Worm (Caenorhabditis elegans): Measurements from ENCODE around the gene ptr-19.

ptr-19 gene

DNA sequence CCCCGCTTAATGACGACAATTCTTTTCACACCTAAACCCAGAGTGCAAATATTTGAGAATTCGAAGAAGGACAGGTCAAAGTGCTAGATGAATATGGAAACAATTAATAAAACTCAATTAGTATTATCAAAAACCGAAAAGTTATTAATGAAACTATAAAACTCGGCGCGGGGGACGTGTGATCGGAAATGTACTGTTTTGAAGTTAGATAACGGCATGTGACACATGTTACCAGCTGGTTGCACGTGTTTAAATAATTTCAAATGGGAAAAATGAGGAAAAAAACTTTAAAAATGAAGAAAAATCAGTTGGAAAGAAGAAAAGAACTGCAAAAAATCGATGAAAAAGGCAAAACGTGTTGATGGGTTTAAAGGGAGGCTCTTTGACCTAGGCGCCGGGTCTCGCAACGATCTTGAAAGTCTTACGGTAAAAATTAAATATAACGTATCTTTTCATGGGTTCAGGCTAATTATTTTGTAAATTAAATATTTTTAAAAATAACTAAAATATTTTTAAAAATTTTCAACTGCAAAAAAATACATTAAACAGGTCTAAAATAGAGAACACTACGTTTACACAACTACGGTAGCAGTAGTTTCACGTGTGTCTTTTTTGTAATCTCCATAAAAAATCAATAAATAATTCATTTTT lies 39.1 kb downstream of the ptr-19 start:
- TF ChIP-seq elt-2 (tag; optimal IDR thresholded peaks at IDR 0.05): peak; percentile 64
- TF ChIP-seq mdl-1 (tag; optimal IDR thresholded peaks at IDR 0.05): peak in 1 of 2 experiments; percentile 20
- peak; percentile 67 for TF ChIP-seq nhr-85 (tag)
- TF ChIP-seq unc-62 (GFP tag; optimal IDR thresholded peaks at IDR 0.05): no peak
- no peak for TF ChIP-seq lsy-2 (tag; optimal IDR thresholded peaks at IDR 0.05)
- no peak for TF ChIP-seq egl-27 (tag; optimal IDR thresholded peaks at IDR 0.05)
- TF ChIP-seq hlh-4 (tag; optimal IDR thresholded peaks at IDR 0.05): no peak
- TF ChIP-seq ceh-63 (GFP tag; optimal IDR thresholded peaks at IDR 0.05): no peak
- no peak for TF ChIP-seq nhr-90 (tag; optimal IDR thresholded peaks at IDR 0.05; ENCODE audit: poor library complexity)
- TF ChIP-seq hlh-17 (GFP tag; optimal IDR thresholded peaks at IDR 0.05; ENCODE audit: borderline replicate concordance): no peak
- TF ChIP-seq ama-1 (optimal IDR thresholded peaks at IDR 0.05): peak; percentile 30
- TF ChIP-seq aha-1 (tag; optimal IDR thresholded peaks at IDR 0.05): no peak
- no peak for TF ChIP-seq nhr-19 (GFP tag; conservative IDR thresholded peaks at IDR 0.05)
- TF ChIP-seq Y116A8C.19 (tag; optimal IDR thresholded peaks at IDR 0.05; ENCODE audit: borderline replicate concordance): no peak
- TF ChIP-seq zip-4 (GFP tag; optimal IDR thresholded peaks at IDR 0.05): no peak
- TF ChIP-seq hpl-2 (GFP tag; optimal IDR thresholded peaks at IDR 0.05): no peak
- TF ChIP-seq ztf-11 (tag; optimal IDR thresholded peaks at IDR 0.05): no peak
- TF ChIP-seq ceh-8 (GFP tag; optimal IDR thresholded peaks at IDR 0.05): no peak
- TF ChIP-seq tlp-1 (tag; optimal IDR thresholded peaks at IDR 0.05): no peak
- TF ChIP-seq nhr-237 (tag; optimal IDR thresholded peaks at IDR 0.05): no peak
- no peak for TF ChIP-seq nhr-11 (tag; optimal IDR thresholded peaks at IDR 0.05)
- TF ChIP-seq lin-35 (GFP tag; optimal IDR thresholded peaks at IDR 0.05): peak in 1 of 2 experiments; percentile 58
- peak; percentile 12 for TF ChIP-seq lin-14 (GFP tag; optimal IDR thresholded peaks at IDR 0.05)
- no peak for TF ChIP-seq fkh-10 (GFP tag; optimal IDR thresholded peaks at IDR 0.05)
- TF ChIP-seq pqm-1 (tag; optimal IDR thresholded peaks at IDR 0.05): no peak
- TF ChIP-seq nhr-12 (tag; optimal IDR thresholded peaks at IDR 0.05): no peak
- TF ChIP-seq fkh-8 (tag; optimal IDR thresholded peaks at IDR 0.05): no peak
- TF ChIP-seq unc-130 (tag; optimal IDR thresholded peaks at IDR 0.05): no peak
- no peak for TF ChIP-seq lir-3 (tag; optimal IDR thresholded peaks at IDR 0.05; ENCODE audit: poor library complexity)
- TF ChIP-seq efl-1 (optimal IDR thresholded peaks at IDR 0.05): no peak
- peak in 1 of 2 experiments; percentile 2 for TF ChIP-seq efl-1 (GFP tag; optimal IDR thresholded peaks at IDR 0.05 in 1 of 2)
- no peak for TF ChIP-seq ceh-90 (tag; optimal IDR thresholded peaks at IDR 0.05)
- peak; percentile 27 for TF ChIP-seq nhr-20 (tag; optimal IDR thresholded peaks at IDR 0.05)
- TF ChIP-seq pax-3 (tag; optimal IDR thresholded peaks at IDR 0.05): no peak
- no peak for TF ChIP-seq unc-30 (tag; optimal IDR thresholded peaks at IDR 0.05)

DNA sequence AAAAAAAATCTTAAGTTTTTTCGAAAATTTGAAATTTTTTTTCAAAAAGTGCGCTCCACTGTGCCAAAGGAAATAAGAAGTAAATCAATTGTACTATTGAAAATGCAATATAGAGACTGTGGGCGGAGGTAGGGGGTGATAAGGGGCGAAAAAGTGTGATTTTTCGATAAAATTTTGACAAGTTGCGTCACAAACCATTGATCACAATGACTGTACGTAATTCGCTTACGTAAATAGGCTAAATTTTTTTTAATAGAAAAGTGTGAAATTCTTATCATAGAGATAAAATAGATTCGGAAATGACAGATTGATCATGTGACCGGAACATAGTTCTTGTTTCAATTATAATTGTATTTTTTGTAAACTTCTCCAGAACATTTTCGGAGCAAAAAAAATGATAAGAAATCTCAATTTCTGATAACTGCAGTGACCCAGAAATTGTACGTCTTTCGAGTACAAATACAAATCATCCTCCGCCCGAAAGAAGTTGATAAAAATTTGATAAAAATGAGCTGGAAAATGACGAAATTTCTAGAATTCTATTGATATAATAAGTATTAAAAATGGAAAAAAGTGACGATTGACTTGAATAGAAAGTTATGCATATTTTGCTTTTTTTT lies 41.0 kb downstream of the ptr-19 start:
- TF ChIP-seq lin-35 (GFP tag; optimal IDR thresholded peaks at IDR 0.05) (peak in 1 of 2 experiments; percentile 11), unc-98 (GFP tag; IDR thresholded peaks at IDR 0.05) (no peak), elt-3 (tag; optimal IDR thresholded peaks at IDR 0.05) (peak in 1 of 6 experiments; percentile 35), aha-1 (tag; optimal IDR thresholded peaks at IDR 0.05) (no peak), dsc-1 (tag; optimal IDR thresholded peaks at IDR 0.05) (no peak), ceh-90 (tag; optimal IDR thresholded peaks at IDR 0.05) (no peak), pqm-1 (tag; optimal IDR thresholded peaks at IDR 0.05) (no peak), ceh-63 (GFP tag; optimal IDR thresholded peaks at IDR 0.05) (no peak), nhr-90 (tag; optimal IDR thresholded peaks at IDR 0.05; ENCODE audit: poor library complexity) (peak; percentile 12), elt-2 (tag; optimal IDR thresholded peaks at IDR 0.05) (peak; percentile 85), fos-1 (tag; optimal IDR thresholded peaks at IDR 0.05) (no peak), rnt-1 (tag; optimal IDR thresholded peaks at IDR 0.05) (no peak), nhr-20 (tag; optimal IDR thresholded peaks at IDR 0.05) (peak; percentile 14), nhr-76 (tag; optimal IDR thresholded peaks at IDR 0.05) (no peak)
